Worm (Caenorhabditis elegans): Measurements from ENCODE around the gene srh-291.

The srh-291 gene

DNA sequence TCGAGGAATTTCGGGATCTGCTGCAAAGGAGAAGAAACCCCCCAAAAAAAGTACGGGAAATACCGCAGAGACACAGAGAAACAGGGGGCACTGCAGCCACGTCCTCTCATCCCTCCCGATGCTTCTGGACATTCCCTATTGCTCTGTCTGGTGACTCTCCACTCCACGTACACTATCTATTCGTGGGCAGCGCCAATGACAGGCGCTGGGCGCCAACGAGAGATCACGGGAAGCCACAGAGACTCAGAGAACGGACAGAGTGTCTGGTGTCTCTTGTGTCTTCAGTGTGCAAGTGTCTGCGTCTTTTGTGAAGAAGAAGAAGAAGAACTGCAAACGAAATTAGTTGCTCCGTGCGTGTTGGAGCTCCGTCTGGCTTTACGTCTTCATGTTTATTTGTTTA, 52.5 kb downstream of the srh-291 start (continued):
- peak; percentile 96 for TF ChIP-seq hlh-30 (tag; optimal IDR thresholded peaks at IDR 0.05; ENCODE audit: insufficient read depth)
- no peak for TF ChIP-seq fos-1 (tag; optimal IDR thresholded peaks at IDR 0.05)
- no peak for TF ChIP-seq vab-7 (GFP tag; IDR thresholded peaks at IDR 0.05)
- no peak for TF ChIP-seq mxl-2 (GFP tag; conservative IDR thresholded peaks at IDR 0.05)
- TF ChIP-seq cey-2 (tag; optimal IDR thresholded peaks at IDR 0.05; ENCODE audit: borderline replicate concordance, insufficient read depth) = no peak
- no peak for TF ChIP-seq Y48G9A.11 (GFP tag; IDR thresholded peaks at IDR 0.05)
- TF ChIP-seq R02D3.7 (tag; optimal IDR thresholded peaks at IDR 0.05) = no peak
- peak; percentile 75 for TF ChIP-seq mes-2 (tag; optimal IDR thresholded peaks at IDR 0.05; ENCODE audit: poor library complexity, severe bottlenecking)
- no peak for TF ChIP-seq spr-3 (GFP tag; optimal IDR thresholded peaks at IDR 0.05)
- peak; percentile 77 for TF ChIP-seq set-16 (GFP tag; IDR thresholded peaks at IDR 0.05)
- peak; percentile 65 for TF ChIP-seq ceh-20 (GFP tag; IDR thresholded peaks at IDR 0.05)
- peak; percentile 41 for TF ChIP-seq zfp-2 (tag; optimal IDR thresholded peaks at IDR 0.05)
- TF ChIP-seq daf-12 (tag; optimal IDR thresholded peaks at IDR 0.05) = no peak
- TF ChIP-seq hmg-1.1 (GFP tag; IDR thresholded peaks at IDR 0.05) = peak; percentile 97
- no peak for TF ChIP-seq unc-39 (tag; optimal IDR thresholded peaks at IDR 0.05)
- TF ChIP-seq lin-13 (GFP tag; optimal IDR thresholded peaks at IDR 0.05) = peak; percentile 53
- TF ChIP-seq lin-29 (GFP tag; IDR thresholded peaks at IDR 0.05) = no peak
- TF ChIP-seq daf-16 (GFP tag; optimal IDR thresholded peaks at IDR 0.05) = peak; percentile 9 to 47
- peak; percentile 66 for TF ChIP-seq daf-16 (tag; optimal IDR thresholded peaks at IDR 0.05)
- TF ChIP-seq snpc-1.2 (GFP tag; IDR thresholded peaks at IDR 0.05) = no peak; the same call in 1 of the 2 replicates
- peak; percentile 73 for TF ChIP-seq spr-1 (tag; optimal IDR thresholded peaks at IDR 0.05)
- peak; percentile 84 for TF ChIP-seq lin-1 (GFP tag; IDR thresholded peaks at IDR 0.05)

Data from whole organism, L4 larva.